Worm (Caenorhabditis elegans) whole organism, midembryonic: ENCODE data around the gene ZC239.15.
"Not testable (repeated sequence)": the region's sequence is repeated elsewhere in the genome, so short reads cannot be mapped to it uniquely, and the experiment has no call there.

Experiments used
- T22C8.4 ChIP-seq: fragments of 200-800 bp; sonication (Bioruptor generic); IDR thresholded peaks from 2 replicates; pipeline ENCODE4 v1.3.6; 2022; ENCODE audit warnings: missing genetic modification characterization, missing compliant biosample characterization
- cog-1 ChIP-seq: sonication (generic microtip); optimal IDR thresholded peaks from 2 replicates; lab custom pipeline; 2016; ENCODE audit warnings: missing genetic modification characterization, missing compliant biosample characterization
- flt-1 ChIP-seq: fragments of 200-800 bp; sonication (Bioruptor generic); IDR thresholded peaks from 2 replicates; pipeline ENCODE4 v1.3.6; 2022; ENCODE audit warnings: missing genetic modification characterization, missing compliant biosample characterization
- tab-1 ChIP-seq: fragments of 200-800 bp; sonication (Bioruptor generic); IDR thresholded peaks from 2 replicates; pipeline ENCODE4 v1.3.6; 2022; ENCODE audit warnings: missing genetic modification characterization, missing compliant biosample characterization
- ztf-23 ChIP-seq: fragments of 200-800 bp; sonication (Bioruptor generic); IDR thresholded peaks from 2 replicates; pipeline ENCODE4 v1.3.6; 2022; ENCODE audit warnings: missing genetic modification reagents, missing genetic modification characterization, missing compliant biosample characterization

DNA sequence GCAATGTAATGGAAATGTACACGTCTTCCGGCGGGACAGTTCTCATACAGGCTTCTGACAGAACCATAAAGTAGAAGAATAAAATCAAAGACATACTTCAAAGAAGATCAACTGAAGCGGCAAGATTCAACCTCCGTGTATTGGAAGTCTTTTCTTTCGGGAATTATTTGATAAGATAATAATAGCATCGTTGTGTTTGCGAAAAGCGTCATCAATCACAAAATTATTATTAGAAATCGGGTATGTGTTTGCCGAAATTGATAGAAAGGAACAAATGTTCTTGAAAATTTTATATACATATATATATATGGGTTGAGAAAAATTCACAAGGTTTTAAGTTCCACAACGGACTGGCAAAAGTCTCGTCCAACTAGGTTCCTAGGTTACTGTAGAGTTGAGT is 33.0 kb downstream of the ZC239.15 start, which contains the start of gene Y27F2A.9:
- not testable (repeated sequence) for TF ChIP-seq tab-1; cog-1 (tag; lab: Kevin White, UChicago); ztf-23; T22C8.4 (GFP tag; lab: Robert Waterston, UW); flt-1 (GFP tag; lab: Robert Waterston, UW)
